Worm (Caenorhabditis elegans) whole organism, early embryonic: ENCODE results near the gene F26G1.10.

Experiments used
- B0310.2 ChIP-seq: sonication (generic microtip); optimal IDR thresholded peaks from 2 replicates; lab custom pipeline; 2016; ENCODE audit warnings: mild to moderate bottlenecking, missing genetic modification characterization, missing compliant biosample characterization
- F13C5.2 ChIP-seq: sonication (generic microtip); optimal IDR thresholded peaks from 2 replicates; lab custom pipeline; 2017; ENCODE audit warnings: mild to moderate bottlenecking, missing genetic modification characterization, inconsistent platforms, missing compliant biosample characterization
- aly-1 ChIP-seq: sonication (generic microtip); optimal IDR thresholded peaks from 2 replicates; lab custom pipeline; 2016; ENCODE audit warnings: missing genetic modification characterization, missing compliant biosample characterization
- ama-1 ChIP-seq: fragments of 150-350 bp; optimal IDR thresholded peaks from 2 replicates; lab custom pipeline; 2014
- ceh-13 ChIP-seq: fragments of 200-800 bp; sonication (Bioruptor generic); optimal IDR thresholded peaks from 2 replicates; lab custom pipeline; 2018; ENCODE audit warnings: mild to moderate bottlenecking, missing genetic modification characterization, missing compliant biosample characterization
- ceh-36 ChIP-seq: sonication (generic microtip); optimal IDR thresholded peaks from 2 replicates; lab custom pipeline; 2016; ENCODE audit warnings: missing genetic modification characterization, inconsistent platforms, missing compliant biosample characterization
- ets-7 ChIP-seq: sonication (generic microtip); optimal IDR thresholded peaks from 2 replicates; lab custom pipeline; 2016; ENCODE audit warnings: missing genotype, missing genetic modification characterization, missing compliant biosample characterization
- flt-1 ChIP-seq: fragments of 200-800 bp; sonication (Bioruptor generic); IDR thresholded peaks from 2 replicates; pipeline ENCODE4 v1.3.6; 2022; ENCODE audit warnings: missing genetic modification characterization, missing compliant biosample characterization
- hmbx-1 ChIP-seq: sonication (generic microtip); optimal IDR thresholded peaks from 2 replicates; lab custom pipeline; 2016; ENCODE audit warnings: mild to moderate bottlenecking, missing genetic modification characterization, missing compliant biosample characterization
- hmg-4 ChIP-seq: fragments of 200-800 bp; sonication (Bioruptor generic); optimal IDR thresholded peaks from 2 replicates; lab custom pipeline; 2018; ENCODE audit warnings: mild to moderate bottlenecking, missing genetic modification characterization, missing compliant biosample characterization
- hnd-1 ChIP-seq: sonication (generic microtip); optimal IDR thresholded peaks from 2 replicates; lab custom pipeline; 2016; ENCODE audit warnings: missing genetic modification characterization, missing compliant biosample characterization
- pes-1 ChIP-seq: fragments of 200-800 bp; sonication (Bioruptor generic); IDR thresholded peaks from 2 replicates; pipeline ENCODE4 v1.3.6; 2022; ENCODE audit warnings: missing genetic modification reagents, missing genetic modification characterization, missing compliant biosample characterization
- scrt-1 ChIP-seq: fragments of 200-800 bp; sonication (Bioruptor generic); IDR thresholded peaks from 2 replicates; pipeline ENCODE4 v1.3.6; 2022; ENCODE audit warnings: missing genetic modification characterization, missing compliant biosample characterization
- sea-1 ChIP-seq: fragments of 200-800 bp; sonication (Bioruptor generic); conservative IDR thresholded peaks from 2 replicates; pipeline ENCODE4 v1.3.6; 2022; ENCODE audit warnings: missing genetic modification characterization, missing compliant biosample characterization
- tbx-11 ChIP-seq: fragments of 200-800 bp; sonication (Bioruptor generic); IDR thresholded peaks from 2 replicates; pipeline ENCODE4 v1.3.6; 2022; ENCODE audit warnings: missing genetic modification characterization, missing compliant biosample characterization
- tbx-37 ChIP-seq: fragments of 200-800 bp; sonication (Bioruptor generic); conservative IDR thresholded peaks from 2 replicates; pipeline ENCODE4 v1.3.6; 2022; ENCODE audit warnings: missing genetic modification reagents, missing genetic modification characterization, missing compliant biosample characterization
- tra-4 ChIP-seq: sonication (generic microtip); optimal IDR thresholded peaks from 2 replicates; lab custom pipeline; 2017; ENCODE audit warnings: missing genetic modification characterization, missing compliant biosample characterization

The F26G1.10 gene

DNA sequence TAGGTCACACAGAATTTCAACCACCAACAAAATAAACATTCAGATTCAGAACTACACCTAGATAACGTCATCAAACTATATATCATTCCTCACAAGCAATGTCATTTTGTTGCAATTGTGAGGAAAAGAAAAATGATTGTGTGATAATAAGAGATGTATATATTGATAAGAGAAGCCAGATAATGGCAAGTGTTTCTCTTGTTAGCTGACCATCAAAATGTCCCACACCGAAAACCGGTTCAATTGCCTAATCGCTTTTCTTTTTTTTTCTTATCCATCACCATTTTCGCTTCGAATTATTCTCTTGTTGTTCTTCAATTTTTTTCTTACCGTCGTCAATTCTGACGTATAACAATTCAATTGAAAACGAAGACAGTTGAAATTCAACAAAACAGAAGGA is 1.7 kb upstream of the F26G1.10 start:
- TF ChIP-seq hmg-4 (GFP tag; lab: Kevin White, UChicago) (no peak), tbx-37 (no peak), scrt-1 (no peak), flt-1 (GFP tag; lab: Robert Waterston, UW) (no peak), ceh-36 (tag; lab: Kevin White, UChicago) (no peak), aly-1 (tag; lab: Kevin White, UChicago) (no peak), pes-1 (GFP tag; lab: Robert Waterston, UW) (no peak), ceh-13 (no peak)

DNA sequence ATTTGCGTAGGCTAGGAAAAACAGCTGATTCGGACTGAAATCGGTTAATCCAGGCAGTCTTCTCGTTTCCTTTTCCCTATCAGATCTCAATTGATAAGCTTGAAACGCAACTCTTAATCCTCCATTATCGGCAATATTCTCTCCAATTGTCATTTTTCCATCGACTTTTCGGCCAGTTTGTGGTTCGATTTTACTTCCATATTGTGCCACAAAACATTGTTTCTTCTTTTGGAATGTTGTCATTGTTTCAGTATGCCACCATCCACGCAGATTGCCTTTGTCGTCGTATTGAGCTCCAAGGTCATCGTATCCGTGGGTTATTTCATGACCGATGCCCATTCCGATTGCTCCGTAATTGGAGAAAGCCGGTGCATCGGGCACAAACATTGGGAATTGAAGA is 1.6 kb downstream of the F26G1.10 start:
- TF ChIP-seq flt-1 (GFP tag; lab: Robert Waterston, UW) = no peak
- TF ChIP-seq pes-1 (GFP tag; lab: Robert Waterston, UW) = no peak
- no peak for TF ChIP-seq tbx-11 (GFP tag; lab: Robert Waterston, UW)
- TF ChIP-seq hnd-1 (tag; lab: Kevin White, UChicago) = no peak
- no peak for TF ChIP-seq ets-7 (tag; lab: Kevin White, UChicago)
- TF ChIP-seq aly-1 (tag; lab: Kevin White, UChicago) = no peak
- no peak for TF ChIP-seq ceh-36 (tag; lab: Kevin White, UChicago)
- no peak for TF ChIP-seq F13C5.2 (tag; lab: Kevin White, UChicago)
- no peak for TF ChIP-seq ceh-13
- TF ChIP-seq scrt-1 = no peak

DNA sequence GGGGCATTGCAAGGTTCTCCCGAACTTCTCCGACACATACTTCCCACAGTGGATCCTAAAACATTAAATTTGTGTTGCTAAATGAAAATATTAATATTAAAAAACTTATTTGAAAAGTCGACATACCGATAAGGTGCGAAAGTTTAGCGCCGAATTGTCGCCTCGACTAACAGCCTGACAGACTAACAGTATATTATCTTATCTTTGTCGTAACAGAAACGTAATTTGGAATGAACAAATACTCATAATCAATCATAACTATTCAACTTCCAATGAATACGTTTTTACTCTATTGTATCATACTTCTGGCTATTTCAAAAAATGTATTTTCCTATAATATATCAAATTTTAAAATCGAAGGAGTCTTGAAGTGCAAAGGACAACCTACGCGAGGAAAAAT is 2.8 kb downstream of the F26G1.10 start, which contains the start of gene F26G1.11:
F26G1.11 (plus strand) TSS at position 205 of the 400 bp plus-strand sequence.
- TF ChIP-seq flt-1 (GFP tag; lab: Robert Waterston, UW) (no peak), hnd-1 (tag; lab: Kevin White, UChicago) (no peak), sea-1 (GFP tag; lab: Robert Waterston, UW) (no peak), ama-1 (lab: Kevin White, UChicago) (no peak), hmg-4 (GFP tag; lab: Kevin White, UChicago) (no peak), scrt-1 (no peak), tbx-37 (no peak), hmbx-1 (tag; lab: Kevin White, UChicago) (no peak), B0310.2 (tag; lab: Kevin White, UChicago) (no peak), F13C5.2 (tag; lab: Kevin White, UChicago) (no peak), ceh-36 (tag; lab: Kevin White, UChicago) (no peak), tra-4 (tag; lab: Kevin White, UChicago) (no peak), tbx-11 (GFP tag; lab: Robert Waterston, UW) (no peak), pes-1 (GFP tag; lab: Robert Waterston, UW) (no peak), ceh-13 (no peak), aly-1 (tag; lab: Kevin White, UChicago) (no peak)

DNA sequence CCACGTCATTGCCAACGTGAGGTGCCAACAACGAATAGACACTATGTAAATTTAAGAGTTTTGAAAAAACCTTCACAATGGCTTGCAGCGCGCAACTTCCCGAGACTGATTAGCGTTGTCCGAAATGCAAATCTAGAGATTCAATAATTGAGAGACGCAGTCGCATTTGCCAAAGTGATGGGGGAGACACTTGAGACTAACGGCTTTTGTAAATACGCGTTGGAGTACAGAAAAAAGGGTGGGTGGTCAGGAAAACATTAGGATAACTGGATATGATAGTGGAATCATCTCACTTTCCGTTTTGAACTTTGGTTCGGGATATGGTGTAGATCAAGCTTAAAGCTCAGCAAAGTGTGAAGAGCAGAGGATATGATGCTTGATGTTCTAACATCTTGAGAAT is 5.6 kb downstream of the F26G1.10 start:
- no peak for TF ChIP-seq tra-4 (tag; lab: Kevin White, UChicago)
- no peak for TF ChIP-seq flt-1 (GFP tag; lab: Robert Waterston, UW)
- no peak for TF ChIP-seq pes-1 (GFP tag; lab: Robert Waterston, UW)
- TF ChIP-seq ets-7 (tag; lab: Kevin White, UChicago) = no peak
- no peak for TF ChIP-seq hmg-4 (GFP tag; lab: Kevin White, UChicago)
- no peak for TF ChIP-seq ceh-36 (tag; lab: Kevin White, UChicago)
- TF ChIP-seq tbx-37 = no peak
- no peak for TF ChIP-seq hnd-1 (tag; lab: Kevin White, UChicago)
- no peak for TF ChIP-seq F13C5.2 (tag; lab: Kevin White, UChicago)
- no peak for TF ChIP-seq hmbx-1 (tag; lab: Kevin White, UChicago)
- no peak for TF ChIP-seq ama-1 (lab: Kevin White, UChicago)

DNA sequence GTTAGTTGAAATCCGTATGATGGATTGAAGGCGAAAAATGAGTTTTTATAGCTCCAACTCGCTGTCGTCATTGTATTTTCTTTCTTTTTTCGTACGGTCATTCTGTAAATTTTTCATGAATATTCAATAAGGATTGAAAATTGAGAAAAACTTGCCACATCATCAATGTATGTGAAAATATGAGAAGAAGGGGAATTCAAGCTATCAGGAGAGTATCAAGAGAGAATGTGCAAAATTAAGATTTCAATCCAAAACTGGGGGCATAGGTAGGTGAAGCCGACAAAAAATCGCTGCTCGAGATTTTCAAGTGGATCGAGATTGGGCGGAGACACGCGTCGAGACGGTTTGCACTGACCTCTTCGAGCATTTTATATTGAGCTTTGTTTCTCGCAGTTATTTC is 10.3 kb downstream of the F26G1.10 start, which contains the start of gene nep-12:
nep-12 (minus strand) TSS at position 101 of the 400 bp plus-strand sequence.
- TF ChIP-seq pes-1 (GFP tag; lab: Robert Waterston, UW) = no peak
- TF ChIP-seq scrt-1 = no peak
- no peak for TF ChIP-seq F13C5.2 (tag; lab: Kevin White, UChicago)
- no peak for TF ChIP-seq sea-1 (GFP tag; lab: Robert Waterston, UW)
- TF ChIP-seq hmbx-1 (tag; lab: Kevin White, UChicago) = no peak
- no peak for TF ChIP-seq tra-4 (tag; lab: Kevin White, UChicago)
- TF ChIP-seq ceh-36 (tag; lab: Kevin White, UChicago) = no peak
- no peak for TF ChIP-seq hmg-4 (GFP tag; lab: Kevin White, UChicago)
- no peak for TF ChIP-seq ceh-13
- no peak for TF ChIP-seq ama-1 (lab: Kevin White, UChicago)
- no peak for TF ChIP-seq flt-1 (GFP tag; lab: Robert Waterston, UW)
- TF ChIP-seq aly-1 (tag; lab: Kevin White, UChicago) = no peak
- TF ChIP-seq B0310.2 (tag; lab: Kevin White, UChicago) = no peak
- no peak for TF ChIP-seq tbx-11 (GFP tag; lab: Robert Waterston, UW)
- no peak for TF ChIP-seq hnd-1 (tag; lab: Kevin White, UChicago)
- no peak for TF ChIP-seq tbx-37
- no peak for TF ChIP-seq ets-7 (tag; lab: Kevin White, UChicago)

DNA sequence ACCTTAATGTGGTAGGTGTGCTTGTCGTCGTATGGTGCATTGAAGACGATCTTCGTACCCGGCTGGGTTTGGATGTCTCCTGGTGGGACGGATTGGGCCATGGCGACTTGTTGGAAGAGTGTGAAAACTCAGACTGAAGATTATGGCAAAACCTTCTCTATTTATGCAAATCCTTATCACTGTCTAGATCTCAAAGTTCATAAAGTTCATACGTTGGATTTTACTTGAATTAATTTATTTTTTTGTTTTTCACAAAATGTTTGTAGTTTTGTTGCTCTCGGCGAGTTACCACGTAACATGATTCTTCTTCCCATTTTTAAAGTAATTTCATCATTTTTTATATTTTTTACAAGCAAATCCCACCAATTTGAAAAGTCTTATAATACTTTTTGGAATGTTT is 12.0 kb downstream of the F26G1.10 start, which contains the start of gene msp-3:
msp-3 (minus strand) TSS at position 101 of the 400 bp plus-strand sequence.
- TF ChIP-seq hmg-4 (GFP tag; lab: Kevin White, UChicago) (no peak), scrt-1 (no peak), flt-1 (GFP tag; lab: Robert Waterston, UW) (no peak), hnd-1 (tag; lab: Kevin White, UChicago) (no peak), pes-1 (GFP tag; lab: Robert Waterston, UW) (no peak), aly-1 (tag; lab: Kevin White, UChicago) (no peak), hmbx-1 (tag; lab: Kevin White, UChicago) (no peak)

DNA sequence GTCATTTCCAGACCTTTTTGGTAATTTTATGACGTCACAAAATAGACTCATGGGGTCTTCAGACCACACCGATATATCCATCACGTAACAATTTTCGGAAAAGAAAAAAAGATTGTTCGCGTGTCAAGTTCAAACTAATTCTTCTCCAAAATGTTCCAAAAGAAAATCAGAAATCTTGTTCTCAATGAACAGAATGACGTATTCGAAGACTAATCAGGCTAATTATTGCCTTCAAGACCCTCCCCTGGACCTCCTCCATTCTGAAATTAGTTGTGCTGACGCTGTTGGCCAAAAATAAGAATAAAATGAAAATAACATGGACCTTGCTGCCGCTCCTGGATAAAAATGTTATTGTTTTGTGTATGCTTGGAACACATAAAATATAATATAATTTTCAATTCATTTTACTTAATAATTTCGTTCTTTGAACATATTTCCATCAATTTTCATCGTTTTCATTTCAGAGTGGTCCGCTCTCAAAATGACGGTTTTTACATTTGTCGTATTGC is 15.7 kb downstream of the F26G1.10 start, which contains the start of gene F26G1.15:
F26G1.15 (plus strand) TSS at position 459 of the 509 bp plus-strand sequence.
- no peak for TF ChIP-seq ceh-36 (tag; lab: Kevin White, UChicago)
- no peak for TF ChIP-seq flt-1 (GFP tag; lab: Robert Waterston, UW)
- no peak for TF ChIP-seq scrt-1
- TF ChIP-seq tra-4 (tag; lab: Kevin White, UChicago) = no peak
- no peak for TF ChIP-seq ceh-13
- TF ChIP-seq ets-7 (tag; lab: Kevin White, UChicago) = no peak
- no peak for TF ChIP-seq tbx-11 (GFP tag; lab: Robert Waterston, UW)
- TF ChIP-seq ama-1 (lab: Kevin White, UChicago) = no peak
- TF ChIP-seq hnd-1 (tag; lab: Kevin White, UChicago) = no peak
- no peak for TF ChIP-seq hmbx-1 (tag; lab: Kevin White, UChicago)
- no peak for TF ChIP-seq B0310.2 (tag; lab: Kevin White, UChicago)
- TF ChIP-seq aly-1 (tag; lab: Kevin White, UChicago) = no peak
- no peak for TF ChIP-seq F13C5.2 (tag; lab: Kevin White, UChicago)
